Worm (Caenorhabditis elegans) whole organism, L4 larva: ENCODE results near the gene mspn-1.

Experiments
- F10B5.3 ChIP-seq: sonication (generic microtip); optimal IDR thresholded peaks from 2 replicates; lab custom pipeline; 2016; ENCODE audit warnings: mild to moderate bottlenecking, missing genetic modification characterization, missing compliant biosample characterization
- F26F4.8 ChIP-seq: fragments of 200-800 bp; sonication (Bioruptor generic); conservative IDR thresholded peaks from 2 replicates; pipeline ENCODE4 v1.3.6; 2022; ENCODE audit warnings: missing genetic modification characterization, missing compliant biosample characterization
- Y105C5A.15 ChIP-seq: fragments of 200-800 bp; sonication (Bioruptor generic); IDR thresholded peaks from 2 replicates; pipeline ENCODE4 v1.3.6; 2022; ENCODE audit warnings: missing genetic modification characterization, missing compliant biosample characterization
- ZK337.2 ChIP-seq: fragments of 200-800 bp; sonication (Bioruptor generic); IDR thresholded peaks from 2 replicates; pipeline ENCODE4 v1.3.6; 2022; ENCODE audit warnings: missing genetic modification reagents, missing genetic modification characterization, missing compliant biosample characterization
- ZK546.5 ChIP-seq, 2 experiments: sonication (generic microtip); optimal IDR thresholded peaks; 2 replicates each; lab custom pipeline; 2017; ENCODE audit warnings: missing biosample characterization in 2 of 2, missing genetic modification characterization in 2 of 2
- aha-1 ChIP-seq: fragments of 150-350 bp; peaks from one replicate; lab custom pipeline; 2014; ENCODE audit warnings: missing biosample characterization, missing genetic modification characterization
- arid-1 ChIP-seq: fragments of 200-800 bp; sonication (Bioruptor generic); conservative IDR thresholded peaks from 2 replicates; pipeline ENCODE4 v1.3.6; 2022; ENCODE audit warnings: missing genetic modification reagents, missing genetic modification characterization, missing compliant biosample characterization
- ceh-44 ChIP-seq: fragments of 200-800 bp; sonication (Bioruptor generic); IDR thresholded peaks from 2 replicates; pipeline ENCODE4 v1.3.6; 2022; ENCODE audit warnings: missing genetic modification reagents, missing genetic modification characterization, missing compliant biosample characterization
- ceh-82 ChIP-seq: sonication (generic microtip); optimal IDR thresholded peaks from 2 replicates; lab custom pipeline; 2017; ENCODE audit warnings: missing biosample characterization, missing genetic modification characterization
- cey-2 ChIP-seq: sonication (generic microtip); optimal IDR thresholded peaks from 3 replicates; lab custom pipeline; 2017; ENCODE audit warnings: missing genetic modification characterization, mild to moderate bottlenecking, missing compliant biosample characterization, antibody characterized with exemption, borderline replicate concordance; ENCODE audit not compliant: insufficient read depth
- daf-19 ChIP-seq: fragments of 200-800 bp; sonication (Bioruptor generic); conservative IDR thresholded peaks from 2 replicates; pipeline ENCODE4 v1.3.6; 2022; ENCODE audit warnings: missing genetic modification characterization, missing compliant biosample characterization
- daf-8 ChIP-seq: fragments of 200-800 bp; sonication (Bioruptor generic); IDR thresholded peaks from 2 replicates; pipeline ENCODE4 v1.3.6; 2022; ENCODE audit warnings: missing genetic modification characterization, missing compliant biosample characterization
- dmd-6 ChIP-seq: fragments of 200-800 bp; sonication (Bioruptor generic); IDR thresholded peaks from 2 replicates; pipeline ENCODE4 v1.3.6; 2022; ENCODE audit warnings: missing genetic modification reagents, missing genetic modification characterization, missing compliant biosample characterization
- dmd-9 ChIP-seq: fragments of 200-800 bp; sonication (Bioruptor generic); IDR thresholded peaks from 2 replicates; pipeline ENCODE4 v1.3.6; 2022; ENCODE audit warnings: missing genetic modification reagents, missing genetic modification characterization, missing compliant biosample characterization
- dpl-1 ChIP-seq: fragments of 150-350 bp; optimal IDR thresholded peaks from 2 replicates; lab custom pipeline; 2014; ENCODE audit warnings: missing biosample characterization, missing genetic modification reagents, missing genetic modification characterization
- hif-1 ChIP-seq, 2 experiments: sonication (generic microtip); optimal IDR thresholded peaks; 2 replicates each; lab custom pipeline; 2016 to 2017; ENCODE audit warnings: missing compliant biosample characterization in 2 of 2, missing genetic modification characterization in 2 of 2, missing genetic modification reagents in 2 of 2, missing genotype in 2 of 2, mild to moderate bottlenecking in 1 of 2
- hlh-11 ChIP-seq: fragments of 200-800 bp; sonication (Bioruptor generic); optimal IDR thresholded peaks from 2 replicates; lab custom pipeline; 2018; ENCODE audit warnings: mild to moderate bottlenecking, missing genetic modification characterization, missing compliant biosample characterization
- hlh-30 ChIP-seq: sonication (generic microtip); optimal IDR thresholded peaks from 2 replicates; lab custom pipeline; 2017; ENCODE audit warnings: antibody characterized with exemption, mild to moderate bottlenecking, missing genetic modification characterization, missing compliant biosample characterization; ENCODE audit not compliant: insufficient read depth
- lin-1 ChIP-seq: fragments of 200-800 bp; sonication (Bioruptor generic); IDR thresholded peaks from 2 replicates; pipeline ENCODE4 v1.3.6; 2022; ENCODE audit warnings: missing genetic modification reagents, missing genetic modification characterization, missing compliant biosample characterization
- lin-13 ChIP-seq: fragments of 150-350 bp; optimal IDR thresholded peaks from 2 replicates; lab custom pipeline; 2014; ENCODE audit warnings: missing biosample characterization, missing genetic modification reagents, missing genetic modification characterization
- lin-39 ChIP-seq: fragments of 150-350 bp; optimal IDR thresholded peaks from 2 replicates; lab custom pipeline; 2014; ENCODE audit warnings: missing biosample characterization, missing genetic modification reagents, missing genetic modification characterization
- lir-3 ChIP-seq: sonication (generic microtip); optimal IDR thresholded peaks from 2 replicates; lab custom pipeline; 2016; ENCODE audit warnings: mild to moderate bottlenecking, missing genetic modification characterization, missing compliant biosample characterization
- lsy-2 ChIP-seq, 2 experiments: fragments of 150-350 bp in 1 of 2; sonication (generic microtip) in 1 of 2; optimal IDR thresholded peaks; 2 replicates each; lab custom pipeline; 2014 to 2017; ENCODE audit warnings: missing biosample characterization in 2 of 2, missing genetic modification characterization in 2 of 2
- madf-5 ChIP-seq, 2 experiments: fragments of 200-800 bp; sonication (Bioruptor generic); IDR thresholded peaks; 2 replicates each; pipeline ENCODE4 v1.3.6; 2022; ENCODE audit warnings: missing compliant biosample characterization in 2 of 2, missing genetic modification characterization in 2 of 2
- madf-9 ChIP-seq: fragments of 200-800 bp; sonication (Bioruptor generic); conservative IDR thresholded peaks from 2 replicates; pipeline ENCODE4 v1.3.6; 2022; ENCODE audit warnings: missing genetic modification reagents, missing genetic modification characterization, missing compliant biosample characterization
- mdt-29 ChIP-seq: fragments of 200-800 bp; sonication (Bioruptor generic); IDR thresholded peaks from 2 replicates; pipeline ENCODE4 v1.3.6; 2022; ENCODE audit warnings: missing genetic modification reagents, missing genetic modification characterization, missing compliant biosample characterization
- mes-2 ChIP-seq: sonication (generic microtip); optimal IDR thresholded peaks from 2 replicates; lab custom pipeline; 2016; ENCODE audit warnings: missing genotype, mild to moderate bottlenecking, missing genetic modification characterization, missing compliant biosample characterization; ENCODE audit not compliant: poor library complexity, severe bottlenecking
- mxl-2 ChIP-seq: fragments of 200-800 bp; sonication (Bioruptor generic); conservative IDR thresholded peaks from 2 replicates; pipeline ENCODE4 v1.3.6; 2022; ENCODE audit warnings: missing genetic modification reagents, missing genetic modification characterization, missing compliant biosample characterization
- nhr-102 ChIP-seq: sonication (generic microtip); optimal IDR thresholded peaks from 2 replicates; lab custom pipeline; 2016; ENCODE audit warnings: mild to moderate bottlenecking, missing genetic modification characterization, moderate library complexity, missing compliant biosample characterization
- nhr-11 ChIP-seq: fragments of 150-350 bp; optimal IDR thresholded peaks from 2 replicates; lab custom pipeline; 2014; ENCODE audit warnings: missing biosample characterization, missing genetic modification characterization
- nhr-28 ChIP-seq: fragments of 150-350 bp; optimal IDR thresholded peaks from 2 replicates; lab custom pipeline; 2014; ENCODE audit warnings: missing biosample characterization, missing genetic modification characterization
- nhr-48 ChIP-seq: sonication (generic microtip); optimal IDR thresholded peaks from 2 replicates; lab custom pipeline; 2016; ENCODE audit warnings: mild to moderate bottlenecking, missing genetic modification characterization, missing compliant biosample characterization
- nhr-77 ChIP-seq: fragments of 150-350 bp; optimal IDR thresholded peaks from 2 replicates; lab custom pipeline; 2014; ENCODE audit warnings: missing biosample characterization, missing genetic modification characterization
- pha-4 ChIP-seq, 2 experiments: fragments of 150-350 bp in 1 of 2; fragments of 200-800 bp in 1 of 2; sonication (Bioruptor generic) in 1 of 2; IDR thresholded peaks in 1 of 2; optimal IDR thresholded peaks in 1 of 2; 2 replicates each; pipeline versions ENCODE4 v1.3.6 to Lab custom; 2014 to 2022; ENCODE audit warnings: missing genetic modification characterization in 2 of 2, missing genetic modification reagents in 2 of 2, missing biosample characterization in 1 of 2, missing compliant biosample characterization in 1 of 2
- saeg-2 ChIP-seq: fragments of 200-800 bp; sonication (Bioruptor generic); IDR thresholded peaks from 2 replicates; pipeline ENCODE4 v1.3.6; 2022; ENCODE audit warnings: missing genetic modification reagents, missing genetic modification characterization, missing compliant biosample characterization
- set-16 ChIP-seq: fragments of 200-800 bp; sonication (Bioruptor generic); IDR thresholded peaks from 2 replicates; pipeline ENCODE4 v1.3.6; 2022; ENCODE audit warnings: missing genetic modification reagents, missing genetic modification characterization, missing compliant biosample characterization
- snpc-4 ChIP-seq: fragments of 150-350 bp; optimal IDR thresholded peaks from 2 replicates; lab custom pipeline; 2014; ENCODE audit warnings: missing biosample characterization, missing genetic modification characterization
- spr-1 ChIP-seq: sonication (generic microtip); optimal IDR thresholded peaks from 2 replicates; lab custom pipeline; 2016; ENCODE audit warnings: mild to moderate bottlenecking, missing genetic modification characterization, missing compliant biosample characterization
- unc-130 ChIP-seq: sonication (generic microtip); optimal IDR thresholded peaks from 2 replicates; lab custom pipeline; 2016; ENCODE audit warnings: missing genetic modification reagents, missing genetic modification characterization, missing compliant biosample characterization
- unc-62 ChIP-seq, 3 experiments: fragments of 150-350 bp in 1 of 3; sonication (generic microtip); optimal IDR thresholded peaks in 2 of 3; peaks in 1 of 3; 1 replicate in 1 of 3; 2 replicates in 2 of 3; lab custom pipeline; 2014 to 2017; ENCODE audit warnings: missing biosample characterization in 3 of 3, missing genetic modification characterization in 3 of 3, missing genetic modification reagents in 3 of 3, missing genotype in 1 of 3

mspn-1 gene

DNA sequence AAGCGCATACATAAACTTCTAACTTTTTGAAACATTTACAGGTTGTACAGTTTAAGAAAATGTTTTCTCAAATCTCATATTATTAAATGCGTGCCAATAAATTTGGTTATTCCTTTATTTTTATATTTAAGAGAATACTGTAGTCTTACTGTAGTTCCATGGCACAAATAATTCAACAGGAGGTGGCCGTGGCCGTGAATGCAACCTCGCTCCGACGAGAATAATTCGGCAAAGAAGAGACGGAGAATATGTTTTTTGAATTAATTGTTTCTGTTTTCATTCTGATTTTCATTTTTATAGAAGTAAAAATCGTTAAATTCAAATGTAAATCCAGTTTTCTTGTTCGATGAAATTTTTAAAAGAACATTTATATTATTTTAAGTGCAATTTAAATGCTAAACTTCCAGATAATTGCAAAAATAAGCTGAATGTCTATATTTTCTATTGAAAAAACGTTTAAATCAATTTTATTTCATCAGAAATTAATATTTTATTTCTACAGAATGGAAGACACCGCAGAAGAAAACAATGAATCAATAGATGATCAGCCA, 19.6 kb downstream of the mspn-1 start, which contains the start of gene gon-4:
Gene gon-4 (plus strand): TSS at position 501 of the 551 bp plus-strand sequence.
- TF ChIP-seq unc-130 (GFP tag; lab: Kevin White, UChicago) = peak; percentile 46
- TF ChIP-seq mes-2 = peak; percentile 81
- no peak for TF ChIP-seq lsy-2 (tag; optimal IDR thresholded peaks at IDR 0.05; lab: Kevin White, UChicago)
- no peak for TF ChIP-seq pha-4 (GFP tag; IDR thresholded peaks at IDR 0.05; lab: Robert Waterston, UW)
- TF ChIP-seq pha-4 (tag; optimal IDR thresholded peaks at IDR 0.05; lab: Kevin White, UChicago) = peak; percentile 52
- TF ChIP-seq nhr-28 (tag; lab: Kevin White, UChicago) = peak; percentile 63
- TF ChIP-seq mxl-2 (GFP tag; lab: Robert Waterston, UW) = no peak
- TF ChIP-seq ZK546.5 (tag; optimal IDR thresholded peaks at IDR 0.05; lab: Kevin White, UChicago) = no peak

DNA sequence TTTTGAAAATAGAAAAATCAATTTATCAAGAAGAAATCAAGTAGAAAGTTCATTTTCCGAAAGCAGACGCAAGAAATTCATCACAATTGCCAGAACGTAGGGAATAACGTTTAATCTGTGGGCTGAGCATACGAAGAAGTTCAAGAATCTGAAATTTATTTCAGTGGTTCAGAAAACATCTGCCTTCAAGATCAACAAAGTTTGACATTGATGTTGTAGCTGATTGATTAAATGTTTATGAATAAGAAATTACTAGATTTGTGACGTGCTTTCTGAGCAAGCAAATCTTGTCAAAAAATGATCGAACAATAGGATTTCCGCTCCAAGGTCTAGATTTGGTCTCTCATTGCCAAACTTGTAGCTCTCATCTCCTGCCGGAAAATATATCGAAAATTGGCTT, 28.4 kb downstream of the mspn-1 start, which contains the start of gene K04D7.6:
Gene K04D7.6 (minus strand): TSS at position 101 of the 400 bp plus-strand sequence.
- TF ChIP-seq lin-1 (no peak), arid-1 (GFP tag; lab: Robert Waterston, UW) (no peak), daf-8 (GFP tag; lab: Robert Waterston, UW) (no peak), lin-39 (tag; lab: Kevin White, UChicago) (no peak), ceh-82 (tag; lab: Kevin White, UChicago) (no peak), ZK337.2 (GFP tag; lab: Robert Waterston, UW) (no peak), set-16 (no peak), F10B5.3 (tag; lab: Kevin White, UChicago) (no peak), ZK546.5 (tag; optimal IDR thresholded peaks at IDR 0.05; lab: Kevin White, UChicago) (no peak), nhr-77 (tag; lab: Kevin White, UChicago) (no peak), snpc-4 (no peak), cey-2 (no peak), Y105C5A.15 (GFP tag; lab: Robert Waterston, UW) (no peak), dpl-1 (GFP tag; lab: Kevin White, UChicago) (no peak), ceh-44 (GFP tag; lab: Robert Waterston, UW) (no peak), daf-19 (GFP tag; lab: Robert Waterston, UW) (no peak), madf-5 (GFP tag; IDR thresholded peaks at IDR 0.05; lab: Robert Waterston, UW) (no peak), dmd-9 (GFP tag; lab: Robert Waterston, UW) (no peak)

DNA sequence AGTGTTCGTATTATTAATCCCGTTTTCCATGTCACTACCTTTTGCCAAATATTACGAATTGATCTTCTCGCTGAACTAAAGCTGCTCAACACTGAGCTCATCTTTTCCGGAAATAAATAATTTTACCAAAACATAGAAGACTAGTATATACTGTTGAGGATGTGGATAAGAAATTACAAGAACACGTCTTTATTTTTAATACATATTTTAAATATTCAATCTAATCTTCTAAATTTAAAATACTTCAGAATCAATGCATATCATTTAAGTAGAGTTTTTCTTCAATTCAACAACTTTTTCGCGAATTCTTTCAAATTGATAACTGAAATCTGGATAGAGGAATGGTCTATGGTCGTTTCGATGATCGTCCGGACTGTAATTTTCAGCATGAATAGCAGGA, 37.0 kb downstream of the mspn-1 start, which contains the start of gene abt-1:
Gene abt-1 (minus strand): TSS at position 101 of the 400 bp plus-strand sequence.
- TF ChIP-seq mdt-29 (GFP tag; lab: Robert Waterston, UW) (no peak), ceh-44 (GFP tag; lab: Robert Waterston, UW) (no peak), cey-2 (no peak), hif-1 (tag; optimal IDR thresholded peaks at IDR 0.05; lab: Kevin White, UChicago) (no peak)

DNA sequence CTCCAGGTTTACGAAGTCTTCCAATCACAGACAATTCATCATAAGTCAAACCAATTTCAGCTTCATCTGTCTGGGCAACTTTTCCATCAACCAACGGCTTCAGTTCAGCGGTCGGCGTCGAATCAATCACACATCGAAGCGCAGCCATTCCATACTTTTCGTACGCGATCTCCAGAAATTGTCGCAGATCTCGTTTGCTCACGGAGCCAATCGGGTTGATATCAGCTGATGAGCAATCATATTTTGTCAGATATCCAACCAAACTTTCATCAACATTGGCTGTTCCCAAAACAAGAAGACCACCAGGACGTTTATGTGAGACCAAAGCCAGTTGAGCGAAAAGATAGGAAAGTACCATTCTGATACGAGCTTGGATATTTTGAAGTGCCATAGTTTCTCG, 37.6 kb downstream of the mspn-1 start:
- TF ChIP-seq unc-62 (GFP tag; optimal IDR thresholded peaks at IDR 0.05 in 1 of 2; lab: Kevin White, UChicago) (peak in 1 of 2 experiments; percentile 95), unc-62 (tag; optimal IDR thresholded peaks at IDR 0.05; lab: Kevin White, UChicago) (no peak), aha-1 (tag; lab: Kevin White, UChicago) (no peak)

DNA sequence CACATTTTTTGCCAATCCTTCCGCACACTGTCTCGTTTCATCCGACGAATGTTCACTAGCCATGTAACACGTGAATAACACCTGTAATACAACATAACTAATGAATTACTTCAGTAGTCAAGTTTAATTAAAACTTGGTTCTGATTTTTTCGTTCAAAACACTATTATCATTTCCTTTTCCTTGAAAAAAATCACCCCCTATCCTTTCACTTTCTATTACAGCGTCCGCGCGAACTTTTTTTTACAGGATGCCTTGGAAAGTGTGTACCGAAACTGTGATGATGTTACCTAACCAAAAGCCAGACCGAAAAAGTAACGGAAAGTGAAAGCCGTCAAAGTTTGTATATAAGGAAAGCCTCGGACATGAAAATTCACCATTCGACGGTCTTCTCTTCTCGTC, 38.3 kb downstream of the mspn-1 start, which contains the start of gene col-124:
Gene col-124 (plus strand): TSS at position 374 of the 400 bp plus-strand sequence.
- TF ChIP-seq madf-9 (GFP tag; lab: Robert Waterston, UW) (no peak), cey-2 (peak; percentile 16), hlh-30 (tag; lab: Kevin White, UChicago) (no peak), dmd-6 (GFP tag; lab: Robert Waterston, UW) (peak; percentile 56), nhr-48 (tag; lab: Kevin White, UChicago) (peak; percentile 71), mxl-2 (GFP tag; lab: Robert Waterston, UW) (0 out of 2 replicates have a peak, but pooled peaks have one; percentile 9), lin-13 (GFP tag; lab: Kevin White, UChicago) (no peak), F26F4.8 (GFP tag; lab: Robert Waterston, UW) (no peak), saeg-2 (no peak), lir-3 (tag; lab: Kevin White, UChicago) (no peak), hlh-11 (tag; lab: Kevin White, UChicago) (no peak), spr-1 (tag; lab: Kevin White, UChicago) (no peak), nhr-11 (tag; lab: Kevin White, UChicago) (no peak), nhr-102 (tag; lab: Kevin White, UChicago) (no peak)
